Worm (Caenorhabditis elegans): ENCODE measurements around the gene str-79.

str-79 gene

ce11 chrX:1998825-1999224 is 29.1 kb downstream of the str-79 start:
- no peak for TF ChIP-seq lin-13 (GFP tag; optimal IDR thresholded peaks at IDR 0.05)
- TF ChIP-seq ctbp-1 (GFP tag; IDR thresholded peaks at IDR 0.05): no peak
- peak; percentile 63; the same call in 1 of the 2 replicates for TF ChIP-seq egl-43 (GFP tag; IDR thresholded peaks at IDR 0.05)
- no peak for TF ChIP-seq dmd-6 (GFP tag; IDR thresholded peaks at IDR 0.05)
- TF ChIP-seq unc-62 (GFP tag; optimal IDR thresholded peaks at IDR 0.05 in 1 of 2): peak in 1 of 2 experiments; percentile 65
- TF ChIP-seq unc-62 (tag; optimal IDR thresholded peaks at IDR 0.05): no peak
- peak; percentile 33; the same call in 1 of the 2 replicates for TF ChIP-seq lim-7 (GFP tag; IDR thresholded peaks at IDR 0.05)
- no peak for TF ChIP-seq Y105C5A.15 (GFP tag; IDR thresholded peaks at IDR 0.05)
- peak; percentile 35 for TF ChIP-seq aha-1 (tag)
- no peak for TF ChIP-seq set-16 (GFP tag; IDR thresholded peaks at IDR 0.05)
- TF ChIP-seq ztf-7 (tag; optimal IDR thresholded peaks at IDR 0.05): no peak
- TF ChIP-seq lin-38 (GFP tag; IDR thresholded peaks at IDR 0.05): no peak
- no peak for TF ChIP-seq dpl-1 (GFP tag; optimal IDR thresholded peaks at IDR 0.05)
- no peak for TF ChIP-seq ZK337.2 (GFP tag; IDR thresholded peaks at IDR 0.05)
- peak; percentile 71 for TF ChIP-seq snpc-1.2 (GFP tag; IDR thresholded peaks at IDR 0.05)

- TF ChIP-seq dpl-1 (GFP tag; optimal IDR thresholded peaks at IDR 0.05) (no peak), ztf-11 (tag; optimal IDR thresholded peaks at IDR 0.05) (no peak), F26F4.8 (GFP tag; conservative IDR thresholded peaks at IDR 0.05) (no peak), hmg-1.1 (GFP tag; IDR thresholded peaks at IDR 0.05) (no peak), snpc-4 (tag; optimal IDR thresholded peaks at IDR 0.05) (no peak), pha-4 (GFP tag; IDR thresholded peaks at IDR 0.05) (no peak), pha-4 (tag; optimal IDR thresholded peaks at IDR 0.05) (no peak), snpc-1.2 (GFP tag; IDR thresholded peaks at IDR 0.05) (no peak), madf-5 (GFP tag; IDR thresholded peaks at IDR 0.05) (no peak), lir-3 (tag; optimal IDR thresholded peaks at IDR 0.05) (no peak), ZK337.2 (GFP tag; IDR thresholded peaks at IDR 0.05) (no peak), lsy-2 (tag; optimal IDR thresholded peaks at IDR 0.05) (no peak), daf-16 (GFP tag; optimal IDR thresholded peaks at IDR 0.05) (no peak), daf-16 (tag; optimal IDR thresholded peaks at IDR 0.05) (no peak), nhr-28 (tag; optimal IDR thresholded peaks at IDR 0.05) (no peak), lin-13 (GFP tag; optimal IDR thresholded peaks at IDR 0.05) (no peak), duxl-1 (tag; optimal IDR thresholded peaks at IDR 0.05; ENCODE audit: poor library complexity) (peak; percentile 91), spr-1 (tag; optimal IDR thresholded peaks at IDR 0.05) (no peak), ceh-44 (GFP tag; IDR thresholded peaks at IDR 0.05) (no peak), unc-62 (GFP tag; optimal IDR thresholded peaks at IDR 0.05 in 1 of 2) (peak in 1 of 2 experiments; percentile 78), unc-62 (tag; optimal IDR thresholded peaks at IDR 0.05) (no peak), aha-1 (tag) (peak; percentile 72), T20F7.1 (GFP tag; optimal IDR thresholded peaks at IDR 0.05) (no peak), hif-1 (tag; optimal IDR thresholded peaks at IDR 0.05) (no peak), R02D3.7 (tag; optimal IDR thresholded peaks at IDR 0.05) (no peak), lin-39 (tag; optimal IDR thresholded peaks at IDR 0.05) (no peak)
Measured at ce11 chrX:2000517-2000916, 30.8 kb downstream of the str-79 start.

ce11 chrX:2012491-2013201 is 43.0 kb downstream of the str-79 start, which contains the start of gene Y102A11A.9:
Y102A11A.9 (plus strand) TSS chrX:2013151.
- peak; percentile 29 for TF ChIP-seq aha-1 (tag)
- TF ChIP-seq ztf-7 (tag; optimal IDR thresholded peaks at IDR 0.05): no peak

- TF ChIP-seq dmd-8 (GFP tag; IDR thresholded peaks at IDR 0.05) (no peak), nhr-11 (tag; optimal IDR thresholded peaks at IDR 0.05) (peak; percentile 1)
Measured at ce11 chrX:2013912-2014311, 44.2 kb downstream of the str-79 start.

Measured in whole organism, L4 larva.